Comparison of ENCODE assay signal across 2 fruit fly cellular contexts in the genomic region with DNA sequence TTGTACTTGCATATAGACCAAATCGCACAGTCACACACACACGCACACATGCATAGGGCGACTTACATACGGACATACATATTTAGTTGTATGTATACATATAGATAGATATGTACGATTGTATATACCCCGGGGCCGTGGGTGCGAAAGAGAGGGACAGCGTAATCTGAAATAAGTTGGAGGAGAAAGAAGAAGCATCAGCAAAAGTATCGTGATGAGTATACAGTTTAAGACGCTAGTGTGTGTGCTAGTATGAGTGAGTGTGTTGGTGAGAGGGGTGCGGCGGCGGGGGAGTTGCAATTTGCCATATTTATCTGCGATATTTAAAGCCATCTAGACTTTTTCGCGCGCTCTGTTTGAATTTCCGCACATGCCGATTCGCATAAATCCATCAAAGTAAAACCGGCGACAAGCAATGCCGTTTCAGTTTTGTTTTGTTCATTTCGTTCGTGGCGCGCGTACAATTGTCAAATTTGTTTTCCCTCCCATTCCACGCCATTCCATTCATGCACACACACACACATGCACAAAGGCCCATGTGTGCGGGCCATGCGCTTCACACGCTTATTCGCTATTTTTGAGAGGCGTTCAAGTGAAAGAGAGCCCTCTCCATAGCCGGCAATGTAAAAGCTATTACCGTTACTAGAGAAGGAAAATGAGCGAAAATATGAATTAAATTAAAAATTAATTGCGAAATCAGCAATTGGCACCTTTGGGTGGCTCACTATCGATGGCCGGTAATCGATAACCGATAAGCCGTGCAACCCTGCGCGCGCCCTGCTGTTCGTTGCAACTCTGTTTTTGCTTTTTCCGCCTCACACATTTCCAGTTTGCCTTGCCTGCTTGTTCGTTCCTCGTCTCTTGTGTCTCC.
A peak's percentile ranks its signal among the peaks of the same experiment; 100 is the strongest.
TF ChIP-seq lines count a peak whose summit lies in the region.

No protein-coding gene starts in this region.

TF ChIP-seq in whole organism, embryonic, 481 proteins besides CTCF, POLR2A, EP300 and RAD21 (continued from another document and continues in another):
- TF ChIP-seq klu (GFP tag; IDR thresholded peaks at IDR 0.05; lab: Robert Waterston, UW) (no peak), lmd (GFP tag; IDR thresholded peaks at IDR 0.05; lab: Robert Waterston, UW) (peak; percentile 48; the same call in 1 of the 2 replicates), gsb (GFP tag; IDR thresholded peaks at IDR 0.05; lab: Robert Waterston, UW) (peak; percentile 74), Ada2b (GFP tag; IDR thresholded peaks at IDR 0.05; lab: Robert Waterston, UW) (peak; percentile 53), stwl (tag; optimal IDR thresholded peaks at IDR 0.05; lab: Kevin White, UChicago) (peak; percentile 95), Dll (GFP tag; IDR thresholded peaks at IDR 0.05; lab: Robert Waterston, UW; ENCODE audit: partially characterized antibody) (peak; percentile 72; the same call in 2 of the 4 replicates), CG31441 (GFP tag; IDR thresholded peaks at IDR 0.05; lab: Robert Waterston, UW) (peak; percentile 72), CG1233 (GFP tag; optimal IDR thresholded peaks at IDR 0.05; lab: Kevin White, UChicago) (peak; percentile 85), Six4 (GFP tag; optimal IDR thresholded peaks at IDR 0.05; lab: Kevin White, UChicago) (peak; percentile 69), corto (GFP tag; optimal IDR thresholded peaks at IDR 0.05; lab: Kevin White, UChicago) (peak; percentile 82), eve (GFP tag; optimal IDR thresholded peaks at IDR 0.05; lab: Kevin White, UChicago) (no peak), CG16863 (GFP tag; optimal IDR thresholded peaks at IDR 0.05; lab: Kevin White, UChicago) (peak; percentile 72), Drgx (GFP tag; IDR thresholded peaks at IDR 0.05; lab: Robert Waterston, UW) (peak; percentile 61), Dp (GFP tag; optimal IDR thresholded peaks at IDR 0.05; lab: Kevin White, UChicago) (peak; percentile 68), zen2 (GFP tag; IDR thresholded peaks at IDR 0.05; lab: Robert Waterston, UW; ENCODE audit: partially characterized antibody) (0 out of 3 replicates have a peak, but pooled peaks have one; percentile 56), luna (GFP tag; optimal IDR thresholded peaks at IDR 0.05; lab: Kevin White, UChicago) (peak; percentile 62), nmo (GFP tag; optimal IDR thresholded peaks at IDR 0.05; lab: Kevin White, UChicago) (peak; percentile 67), ssp (GFP tag; IDR thresholded peaks at IDR 0.05; lab: Robert Waterston, UW) (peak; percentile 52), zen (tag; optimal IDR thresholded peaks at IDR 0.05; lab: Kevin White, UChicago) (peak; percentile 75), CG2678 (tag; optimal IDR thresholded peaks at IDR 0.05; lab: Kevin White, UChicago) (peak; percentile 68), CG8281 (tag; optimal IDR thresholded peaks at IDR 0.05; lab: Kevin White, UChicago) (peak; percentile 50), CG10959 (GFP tag; IDR thresholded peaks at IDR 0.05; lab: Robert Waterston, UW) (0 out of 2 replicates have a peak, but pooled peaks have one; percentile 14), Xrp1 (GFP tag; IDR thresholded peaks at IDR 0.05; lab: Robert Waterston, UW) (peak; percentile 65), CG18011 (GFP tag; optimal IDR thresholded peaks at IDR 0.05; lab: Kevin White, UChicago) (peak; percentile 63), NfI (GFP tag; optimal IDR thresholded peaks at IDR 0.05; lab: Kevin White, UChicago) (peak; percentile 92), dati (GFP tag; IDR thresholded peaks at IDR 0.05; lab: Robert Waterston, UW) (peak; percentile 46; the same call in 1 of the 2 replicates), CG10147 (GFP tag; optimal IDR thresholded peaks at IDR 0.05; lab: Kevin White, UChicago) (peak; percentile 48), crc (GFP tag; optimal IDR thresholded peaks at IDR 0.05; lab: Kevin White, UChicago) (peak; percentile 67), vfl (GFP tag; optimal IDR thresholded peaks at IDR 0.05; lab: Kevin White, UChicago) (peak; percentile 80), CG18619 (GFP tag; optimal IDR thresholded peaks at IDR 0.05; lab: Kevin White, UChicago) (peak; percentile 86), knrl (GFP tag; IDR thresholded peaks at IDR 0.05; lab: Robert Waterston, UW; ENCODE audit: partially characterized antibody) (peak; percentile 67; the same call in 2 of the 3 replicates), CG17612 (GFP tag; IDR thresholded peaks at IDR 0.05; lab: Robert Waterston, UW) (0 out of 2 replicates have a peak, but pooled peaks have one; percentile 48), CG8765 (GFP tag; IDR thresholded peaks at IDR 0.05; lab: Robert Waterston, UW) (peak; percentile 36; the same call in 1 of the 2 replicates), CG8944 (GFP tag; optimal IDR thresholded peaks at IDR 0.05; lab: Kevin White, UChicago) (peak; percentile 10), danr (GFP tag; IDR thresholded peaks at IDR 0.05; lab: Robert Waterston, UW) (peak; percentile 43; the same call in 1 of the 2 replicates), ase (GFP tag; IDR thresholded peaks at IDR 0.05; lab: Robert Waterston, UW) (peak; percentile 72), CG2116 (GFP tag; optimal IDR thresholded peaks at IDR 0.05; lab: Kevin White, UChicago) (peak; percentile 100), NFAT (GFP tag; IDR thresholded peaks at IDR 0.05; lab: Robert Waterston, UW) (peak; percentile 85), tll (GFP tag; optimal IDR thresholded peaks at IDR 0.05; lab: Kevin White, UChicago) (no peak), Doc3 (GFP tag; IDR thresholded peaks at IDR 0.05; lab: Robert Waterston, UW; ENCODE audit: partially characterized antibody) (peak; percentile 66; the same call in 2 of the 3 replicates), HLH4C (GFP tag; IDR thresholded peaks at IDR 0.05; lab: Robert Waterston, UW; ENCODE audit: partially characterized antibody) (peak; percentile 82), Taf1 (GFP tag; IDR thresholded peaks at IDR 0.05; lab: Robert Waterston, UW) (no peak; the same call in 1 of the 2 replicates), fd3F (GFP tag; optimal IDR thresholded peaks at IDR 0.05; lab: Kevin White, UChicago) (peak; percentile 73), prd (optimal IDR thresholded peaks at IDR 0.05; lab: Kevin White, UChicago) (no peak), prd (GFP tag; IDR thresholded peaks at IDR 0.05; lab: Robert Waterston, UW) (peak; percentile 46; the same call in 1 of the 3 replicates), z (GFP tag; IDR thresholded peaks at IDR 0.05; lab: Robert Waterston, UW) (no peak), dm (GFP tag; optimal IDR thresholded peaks at IDR 0.05; lab: Kevin White, UChicago) (peak; percentile 93), CG1602 (GFP tag; optimal IDR thresholded peaks at IDR 0.05; lab: Kevin White, UChicago) (no peak), CG15073 (GFP tag; optimal IDR thresholded peaks at IDR 0.05; lab: Kevin White, UChicago) (no peak), CkIIα-i1 (GFP tag; IDR thresholded peaks at IDR 0.05; lab: Robert Waterston, UW) (no peak), nerfin-1 (tag; optimal IDR thresholded peaks at IDR 0.05; lab: Kevin White, UChicago) (peak; percentile 71), CG6791 (GFP tag; IDR thresholded peaks at IDR 0.05; lab: Robert Waterston, UW; ENCODE audit: partially characterized antibody) (peak; percentile 85), CG9437 (GFP tag; optimal IDR thresholded peaks at IDR 0.05; lab: Kevin White, UChicago) (peak; percentile 68), bbx (GFP tag; IDR thresholded peaks at IDR 0.05; lab: Robert Waterston, UW; ENCODE audit: partially characterized antibody) (peak; percentile 76), ash1 (GFP tag; optimal IDR thresholded peaks at IDR 0.05; lab: Kevin White, UChicago) (peak; percentile 90), Jarid2 (GFP tag; optimal IDR thresholded peaks at IDR 0.05; lab: Kevin White, UChicago) (peak; percentile 59)

TF ChIP-seq in whole organism, prepupa, 60 proteins besides CTCF, POLR2A, EP300 and RAD21 (continued from another document):
- peak; percentile 73 for TF ChIP-seq CG9139 (GFP tag; optimal IDR thresholded peaks at IDR 0.05; lab: Kevin White, UChicago)
- TF ChIP-seq dsx (GFP tag; optimal IDR thresholded peaks at IDR 0.05; lab: Kevin White, UChicago; ENCODE audit: poor library complexity, severe bottlenecking) = peak; percentile 29
- no peak for TF ChIP-seq Lpt (GFP tag; optimal IDR thresholded peaks at IDR 0.05; lab: Kevin White, UChicago)
- peak; percentile 38 for TF ChIP-seq CG10631 (GFP tag; optimal IDR thresholded peaks at IDR 0.05; lab: Kevin White, UChicago)
- TF ChIP-seq CG6854 (GFP tag; optimal IDR thresholded peaks at IDR 0.05; lab: Kevin White, UChicago) = peak; percentile 87
- peak; percentile 60 for TF ChIP-seq dac (GFP tag; optimal IDR thresholded peaks at IDR 0.05; lab: Kevin White, UChicago)
- peak; percentile 9 for TF ChIP-seq Sox15 (GFP tag; optimal IDR thresholded peaks at IDR 0.05; lab: Kevin White, UChicago)
- TF ChIP-seq Smox (GFP tag; optimal IDR thresholded peaks at IDR 0.05; lab: Kevin White, UChicago) = peak; percentile 78
- peak; percentile 59 for TF ChIP-seq CG10669 (GFP tag; optimal IDR thresholded peaks at IDR 0.05; lab: Kevin White, UChicago)
- peak; percentile 80 for TF ChIP-seq Eip75B (GFP tag; optimal IDR thresholded peaks at IDR 0.05; lab: Kevin White, UChicago)
- TF ChIP-seq pdm3 (GFP tag; optimal IDR thresholded peaks at IDR 0.05; lab: Kevin White, UChicago) = peak; percentile 77
- TF ChIP-seq vri (GFP tag; optimal IDR thresholded peaks at IDR 0.05; lab: Kevin White, UChicago) = peak; percentile 83
- peak; percentile 46 for TF ChIP-seq CG11762 (GFP tag; optimal IDR thresholded peaks at IDR 0.05; lab: Kevin White, UChicago; ENCODE audit: insufficient read depth)
- TF ChIP-seq CG32006 (GFP tag; optimal IDR thresholded peaks at IDR 0.05; lab: Kevin White, UChicago) = peak; percentile 34
- TF ChIP-seq Hr4 (GFP tag; optimal IDR thresholded peaks at IDR 0.05; lab: Kevin White, UChicago) = peak; percentile 58
TF ChIP-seq in whole organism, prepupa: peak in this region for 52.
